Worm (Caenorhabditis elegans) whole organism, L1 larva: ENCODE data around the gene rig-6.
"Not testable (repeated sequence)": the region's sequence is repeated elsewhere in the genome, so short reads cannot be mapped to it uniquely, and the experiment has no call there.

Source experiments
- C04F5.9 ChIP-seq: sonication (generic microtip); optimal IDR thresholded peaks from 2 replicates; lab custom pipeline; 2016; ENCODE audit warnings: missing genetic modification characterization, missing compliant biosample characterization
- C34B4.2 ChIP-seq: sonication (generic microtip); optimal IDR thresholded peaks from 2 replicates; lab custom pipeline; 2017; ENCODE audit warnings: mild to moderate bottlenecking, missing genetic modification characterization, missing compliant biosample characterization
- aha-1 ChIP-seq: fragments of 150-350 bp; optimal IDR thresholded peaks from 2 replicates; lab custom pipeline; 2014; ENCODE audit warnings: missing biosample characterization, missing genetic modification characterization
- alr-1 ChIP-seq: fragments of 200-800 bp; sonication (Bioruptor generic); optimal IDR thresholded peaks from 2 replicates; lab custom pipeline; 2018; ENCODE audit warnings: borderline replicate concordance, mild to moderate bottlenecking, missing genetic modification characterization, missing compliant biosample characterization
- ama-1 ChIP-seq: fragments of 150-350 bp; optimal IDR thresholded peaks from 2 replicates; lab custom pipeline; 2014
- blmp-1 ChIP-seq: fragments of 150-350 bp; optimal IDR thresholded peaks from 2 replicates; lab custom pipeline; 2014; ENCODE audit warnings: missing biosample characterization, missing genetic modification characterization
- ceh-63 ChIP-seq: fragments of 200-800 bp; sonication (Bioruptor generic); optimal IDR thresholded peaks from 2 replicates; lab custom pipeline; 2018; ENCODE audit warnings: mild to moderate bottlenecking, missing genetic modification characterization, missing compliant biosample characterization
- ceh-8 ChIP-seq: fragments of 200-800 bp; sonication (Bioruptor generic); optimal IDR thresholded peaks from 2 replicates; lab custom pipeline; 2018; ENCODE audit warnings: mild to moderate bottlenecking, missing genetic modification characterization, moderate library complexity, missing compliant biosample characterization
- ceh-82 ChIP-seq, 3 experiments: fragments of 150-350 bp in 1 of 3; sonication (generic microtip) in 2 of 3; optimal IDR thresholded peaks; 2 replicates each; lab custom pipeline; 2014 to 2017; ENCODE audit warnings: missing biosample characterization in 3 of 3, missing genetic modification characterization in 3 of 3
- ceh-90 ChIP-seq: sonication (generic microtip); optimal IDR thresholded peaks from 2 replicates; lab custom pipeline; 2016; ENCODE audit warnings: missing genetic modification characterization, missing compliant biosample characterization
- ces-1 ChIP-seq: fragments of 150-350 bp; optimal IDR thresholded peaks from 2 replicates; lab custom pipeline; 2014; ENCODE audit warnings: missing biosample characterization, missing genetic modification reagents, missing genetic modification characterization
- dpl-1 ChIP-seq, 3 experiments: fragments of 150-350 bp in 2 of 3; sonication (generic microtip) in 1 of 3; optimal IDR thresholded peaks; 2 replicates each; lab custom pipeline; 2014 to 2017; ENCODE audit warnings: missing biosample characterization in 3 of 3, missing genetic modification characterization in 3 of 3, missing genetic modification reagents in 3 of 3
- efl-1 ChIP-seq, 4 experiments: fragments of 150-350 bp; optimal IDR thresholded peaks in 3 of 4; peaks in 1 of 4; 1 replicate in 1 of 4; 2 replicates in 3 of 4; lab custom pipeline; 2014; ENCODE audit warnings: missing biosample characterization in 2 of 4, missing genetic modification characterization in 2 of 4, missing genetic modification reagents in 2 of 4
- efl-3 ChIP-seq: fragments of 200-800 bp; sonication (Bioruptor generic); optimal IDR thresholded peaks from 2 replicates; lab custom pipeline; 2018; ENCODE audit warnings: mild to moderate bottlenecking, missing genetic modification characterization, missing compliant biosample characterization
- egl-27 ChIP-seq, 2 experiments: fragments of 150-350 bp in 1 of 2; sonication (generic microtip); optimal IDR thresholded peaks; 3 replicates each; lab custom pipeline; 2017 to 2018; ENCODE audit warnings: missing biosample characterization in 2 of 2, missing genetic modification characterization in 2 of 2, missing genetic modification reagents in 2 of 2
- elt-2 ChIP-seq: sonication (generic microtip); optimal IDR thresholded peaks from 2 replicates; lab custom pipeline; 2016; ENCODE audit warnings: missing genetic modification characterization, mild to moderate bottlenecking, inconsistent platforms, missing compliant biosample characterization, missing genetic modification reagents
- elt-3 ChIP-seq, 6 experiments: fragments of 150-350 bp in 1 of 6; sonication (generic microtip); optimal IDR thresholded peaks; 2 replicates each; lab custom pipeline; 2017 to 2018; ENCODE audit warnings: missing biosample characterization in 6 of 6, missing genetic modification characterization in 6 of 6, inconsistent platforms in 1 of 6
- ets-5 ChIP-seq: fragments of 200-800 bp; sonication (Bioruptor generic); IDR thresholded peaks from 2 replicates; pipeline ENCODE4 v1.3.6; 2022; ENCODE audit warnings: missing genetic modification characterization, missing compliant biosample characterization
- fkh-4 ChIP-seq: sonication (generic microtip); optimal IDR thresholded peaks from 2 replicates; lab custom pipeline; 2016; ENCODE audit warnings: missing compliant biosample characterization, missing genetic modification characterization, borderline replicate concordance
- fos-1 ChIP-seq: fragments of 150-350 bp; optimal IDR thresholded peaks from 2 replicates; lab custom pipeline; 2014; ENCODE audit warnings: missing biosample characterization, missing genetic modification characterization
- grh-1 ChIP-seq: fragments of 200-800 bp; sonication (Bioruptor generic); IDR thresholded peaks from 2 replicates; pipeline ENCODE4 v1.3.6; 2022; ENCODE audit warnings: missing genetic modification reagents, missing genetic modification characterization, missing compliant biosample characterization
- hlh-17 ChIP-seq: fragments of 200-800 bp; sonication (Bioruptor generic); optimal IDR thresholded peaks from 2 replicates; lab custom pipeline; 2018; ENCODE audit warnings: missing genetic modification characterization, mild to moderate bottlenecking, missing compliant biosample characterization, moderate library complexity, borderline replicate concordance
- jun-1 ChIP-seq: fragments of 150-350 bp; optimal IDR thresholded peaks from 2 replicates; lab custom pipeline; 2014; ENCODE audit warnings: missing biosample characterization, missing genetic modification reagents, missing genetic modification characterization
- lin-14 ChIP-seq: fragments of 200-800 bp; sonication (Bioruptor generic); optimal IDR thresholded peaks from 2 replicates; lab custom pipeline; 2018; ENCODE audit warnings: mild to moderate bottlenecking, missing genetic modification characterization, moderate library complexity, missing compliant biosample characterization
- lsy-2 ChIP-seq, 2 experiments: fragments of 150-350 bp; optimal IDR thresholded peaks; 2 replicates each; lab custom pipeline; 2014; ENCODE audit warnings: missing biosample characterization in 2 of 2, missing genetic modification characterization in 2 of 2
- mef-2 ChIP-seq: fragments of 150-350 bp; optimal IDR thresholded peaks from 2 replicates; lab custom pipeline; 2014; ENCODE audit warnings: missing biosample characterization, missing genetic modification characterization
- mep-1 ChIP-seq: fragments of 150-350 bp; optimal IDR thresholded peaks from 2 replicates; lab custom pipeline; 2014; ENCODE audit warnings: missing biosample characterization, missing genetic modification characterization
- nhr-12 ChIP-seq: sonication (generic microtip); optimal IDR thresholded peaks from 2 replicates; lab custom pipeline; 2017; ENCODE audit warnings: missing biosample characterization, missing genetic modification characterization
- nhr-19 ChIP-seq: fragments of 200-800 bp; sonication (Bioruptor generic); conservative IDR thresholded peaks from 2 replicates; pipeline ENCODE4 v1.3.6; 2022; ENCODE audit warnings: missing genetic modification characterization, missing compliant biosample characterization
- nhr-20 ChIP-seq: sonication (generic microtip); optimal IDR thresholded peaks from 2 replicates; lab custom pipeline; 2016; ENCODE audit warnings: mild to moderate bottlenecking, missing genetic modification characterization, missing compliant biosample characterization
- nhr-47 ChIP-seq: sonication (generic microtip); optimal IDR thresholded peaks from 2 replicates; lab custom pipeline; 2016; ENCODE audit warnings: mild to moderate bottlenecking, missing genetic modification characterization, moderate library complexity, missing compliant biosample characterization
- nhr-77 ChIP-seq: fragments of 150-350 bp; optimal IDR thresholded peaks from 2 replicates; lab custom pipeline; 2014; ENCODE audit warnings: missing biosample characterization, missing genetic modification characterization
- nhr-84 ChIP-seq: sonication (generic microtip); optimal IDR thresholded peaks from 2 replicates; lab custom pipeline; 2017; ENCODE audit warnings: missing biosample characterization, missing genetic modification characterization
- nhr-85 ChIP-seq: sonication (generic microtip); peaks from one replicate; lab custom pipeline; 2016; ENCODE audit warnings: missing genetic modification characterization, inconsistent platforms, missing compliant biosample characterization
- pax-3 ChIP-seq: fragments of 200-800 bp; sonication (Bioruptor generic); optimal IDR thresholded peaks from 2 replicates; lab custom pipeline; 2018; ENCODE audit warnings: mild to moderate bottlenecking, missing genetic modification characterization, moderate library complexity, missing compliant biosample characterization
- pqm-1 ChIP-seq: sonication (generic microtip); optimal IDR thresholded peaks from 3 replicates; lab custom pipeline; 2017; ENCODE audit warnings: missing biosample characterization, missing genetic modification characterization
- snpc-4 ChIP-seq: fragments of 150-350 bp; optimal IDR thresholded peaks from 2 replicates; lab custom pipeline; 2014; ENCODE audit warnings: missing biosample characterization, missing genetic modification characterization
- sup-37 ChIP-seq: fragments of 200-800 bp; sonication (Bioruptor generic); optimal IDR thresholded peaks from 2 replicates; lab custom pipeline; 2018; ENCODE audit warnings: mild to moderate bottlenecking, missing genetic modification characterization, missing compliant biosample characterization
- tbx-2 ChIP-seq: sonication (generic microtip); optimal IDR thresholded peaks from 2 replicates; lab custom pipeline; 2016; ENCODE audit warnings: missing genetic modification characterization, missing compliant biosample characterization
- vab-15 ChIP-seq: sonication (generic microtip); optimal IDR thresholded peaks from 2 replicates; lab custom pipeline; 2017; ENCODE audit warnings: missing genotype, mild to moderate bottlenecking, missing genetic modification characterization, missing compliant biosample characterization
- xbp-1 ChIP-seq: sonication (generic microtip); optimal IDR thresholded peaks from 2 replicates; lab custom pipeline; 2016; ENCODE audit warnings: missing genetic modification characterization, missing compliant biosample characterization
- zip-4 ChIP-seq: fragments of 200-800 bp; sonication (Bioruptor generic); optimal IDR thresholded peaks from 2 replicates; lab custom pipeline; 2018; ENCODE audit warnings: mild to moderate bottlenecking, missing genetic modification characterization, moderate library complexity, missing compliant biosample characterization
- ztf-4 ChIP-seq: fragments of 150-350 bp; optimal IDR thresholded peaks from 2 replicates; lab custom pipeline; 2014; ENCODE audit warnings: missing biosample characterization, missing genetic modification characterization

rig-6 gene

DNA sequence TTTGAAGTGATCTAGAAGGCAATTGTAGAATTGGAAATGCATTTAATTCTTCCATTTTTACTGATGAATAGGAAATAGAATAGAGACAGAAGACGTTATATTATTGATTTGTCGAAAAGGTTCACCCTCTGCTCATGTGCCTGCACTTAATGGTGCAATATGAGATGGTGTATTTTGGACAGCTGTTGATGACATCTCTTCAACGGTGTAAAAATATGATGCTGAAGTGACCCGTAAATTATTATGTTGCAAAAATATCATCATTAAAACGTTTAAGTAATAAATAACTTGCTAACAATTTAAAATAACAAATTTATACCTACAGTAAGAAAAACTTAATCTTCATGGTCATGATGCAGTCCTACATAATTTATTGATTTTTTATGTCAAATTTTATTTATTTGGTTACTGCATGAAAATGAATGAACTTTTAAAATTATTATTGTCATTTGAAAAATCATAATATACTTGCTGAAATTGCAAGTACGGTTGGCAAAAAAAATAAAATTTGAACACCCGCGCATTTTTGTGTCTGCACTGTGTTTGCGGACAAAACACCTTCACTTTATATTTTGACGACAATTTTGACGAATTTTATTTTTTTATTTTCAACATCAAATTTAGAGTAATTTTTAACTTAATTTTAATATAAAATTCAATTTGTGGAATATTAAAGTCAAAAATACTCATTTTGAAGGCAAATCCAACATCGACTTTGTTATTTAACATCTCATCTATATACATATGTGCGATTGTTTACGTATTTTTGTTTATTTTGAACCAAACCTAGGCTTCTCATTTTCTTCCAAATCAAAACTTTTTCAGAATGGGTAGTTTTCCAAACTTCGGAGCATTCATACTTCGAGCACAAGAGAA is 16.1 kb upstream of the rig-6 start, which contains the start of the genes fbxb-88 and tbck-1 (continued):
- no peak for TF ChIP-seq sup-37 (GFP tag; lab: Kevin White, UChicago)
- peak; percentile 64 for TF ChIP-seq xbp-1 (tag; lab: Kevin White, UChicago)
- TF ChIP-seq snpc-4 (tag; lab: Kevin White, UChicago): peak; percentile 44
- no peak for TF ChIP-seq C04F5.9
- TF ChIP-seq C34B4.2: no peak
- peak in 1 of 6 experiments; percentile 34 for TF ChIP-seq elt-3 (tag; optimal IDR thresholded peaks at IDR 0.05; lab: Kevin White, UChicago)
- TF ChIP-seq nhr-12 (tag; lab: Kevin White, UChicago): no peak
- no peak for TF ChIP-seq vab-15
- TF ChIP-seq aha-1 (tag; lab: Kevin White, UChicago): no peak
- no peak for TF ChIP-seq grh-1 (GFP tag; lab: Robert Waterston, UW)
- TF ChIP-seq hlh-17 (GFP tag; lab: Kevin White, UChicago): no peak
- TF ChIP-seq lin-14: no peak

DNA sequence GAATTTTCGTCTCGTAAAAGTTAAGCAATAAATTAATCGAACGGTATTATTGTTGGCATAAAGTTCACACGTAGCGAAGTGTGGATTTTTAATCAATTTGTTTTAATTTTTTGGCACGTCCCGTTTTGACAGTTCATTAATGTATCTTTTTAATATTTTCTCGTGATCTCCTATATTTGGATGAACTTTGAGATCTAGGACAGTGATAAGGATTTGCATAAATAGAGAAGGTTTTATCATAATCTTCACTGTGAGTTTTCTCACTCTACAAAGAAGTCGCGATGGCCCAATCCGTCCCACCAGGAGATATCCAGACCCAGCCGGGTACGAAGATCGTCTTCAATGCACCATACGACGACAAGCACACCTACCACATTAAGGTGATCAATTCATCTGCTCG is 13.2 kb upstream of the rig-6 start, which contains the start of the genes C33F10.8 and msp-40:
TSS of gene C33F10.8 (minus strand) at position 101 of the 400 bp plus-strand sequence.
TSS of gene msp-40 (plus strand) at position 282 of the 400 bp plus-strand sequence.
- TF ChIP-seq nhr-84; alr-1 (tag; lab: Kevin White, UChicago); dpl-1 (GFP tag; optimal IDR thresholded peaks at IDR 0.05; lab: Kevin White, UChicago): not testable (repeated sequence)

DNA sequence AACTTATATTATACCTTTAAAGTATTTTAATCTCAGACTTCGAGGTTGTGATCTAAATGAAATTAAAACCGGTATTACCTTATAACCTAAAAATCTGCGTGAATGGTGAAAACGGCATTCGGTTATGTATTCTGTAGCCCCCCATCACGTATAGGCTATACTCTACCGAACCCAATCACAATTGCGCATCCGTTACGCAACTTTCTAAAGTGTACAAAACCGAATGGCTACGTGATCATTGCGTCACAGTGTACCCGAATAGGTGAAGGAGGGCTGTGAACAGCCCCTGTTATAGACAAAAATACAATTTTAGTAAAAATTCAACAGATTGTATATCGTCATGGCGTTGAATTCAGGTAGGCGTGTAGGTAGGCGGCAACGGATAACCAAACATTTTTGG is 10.7 kb upstream of the rig-6 start:
- TF ChIP-seq ceh-82 (tag; optimal IDR thresholded peaks at IDR 0.05; lab: Kevin White, UChicago): no peak
- peak; percentile 58 for TF ChIP-seq blmp-1 (tag; lab: Kevin White, UChicago)
- no peak for TF ChIP-seq nhr-85 (tag; lab: Kevin White, UChicago)
- no peak for TF ChIP-seq efl-1 (optimal IDR thresholded peaks at IDR 0.05; lab: Kevin White, UChicago)
- peak in 1 of 2 experiments; percentile 79 for TF ChIP-seq efl-1 (GFP tag; optimal IDR thresholded peaks at IDR 0.05 in 1 of 2; lab: Kevin White, UChicago)
- TF ChIP-seq efl-3: no peak
- TF ChIP-seq elt-2 (tag; lab: Kevin White, UChicago): no peak

DNA sequence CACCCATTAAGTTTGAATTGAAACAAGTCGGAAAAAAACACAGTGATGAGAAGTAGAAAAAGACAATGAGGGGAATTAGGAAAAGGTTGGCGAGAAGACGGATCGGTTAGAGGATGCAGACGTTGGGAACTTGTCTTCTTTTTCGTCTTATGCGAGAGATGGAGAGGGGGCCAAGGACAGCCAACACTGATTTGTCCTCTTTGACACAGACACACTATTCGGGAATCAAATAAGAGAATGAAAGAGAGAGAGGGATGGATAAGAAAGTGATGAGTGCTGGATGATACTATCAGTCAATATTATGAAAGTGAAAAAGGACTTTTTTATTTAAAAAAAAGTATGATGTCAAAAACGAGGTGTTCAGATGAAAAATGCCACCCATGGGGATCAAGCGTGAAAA is 9.9 kb upstream of the rig-6 start, which contains the start of gene lact-5:
TSS of gene lact-5 (minus strand) at position 1 of the 400 bp plus-strand sequence.
- TF ChIP-seq lsy-2 (tag; optimal IDR thresholded peaks at IDR 0.05; lab: Kevin White, UChicago) (peak in 1 of 2 experiments; percentile 12), mep-1 (no peak), nhr-85 (tag; lab: Kevin White, UChicago) (peak; percentile 76), ceh-8 (GFP tag; lab: Kevin White, UChicago) (no peak), ets-5 (no peak), dpl-1 (GFP tag; optimal IDR thresholded peaks at IDR 0.05; lab: Kevin White, UChicago) (no peak), pqm-1 (tag; lab: Kevin White, UChicago) (no peak), nhr-12 (tag; lab: Kevin White, UChicago) (no peak), snpc-4 (tag; lab: Kevin White, UChicago) (no peak), fkh-4 (no peak), nhr-47 (tag; lab: Kevin White, UChicago) (no peak), tbx-2 (tag; lab: Kevin White, UChicago) (no peak), efl-1 (optimal IDR thresholded peaks at IDR 0.05; lab: Kevin White, UChicago) (no peak), efl-1 (GFP tag; optimal IDR thresholded peaks at IDR 0.05 in 1 of 2; lab: Kevin White, UChicago) (no peak), egl-27 (tag; optimal IDR thresholded peaks at IDR 0.05; lab: Kevin White, UChicago) (no peak), mef-2 (tag; lab: Kevin White, UChicago) (no peak), ceh-90 (tag; lab: Kevin White, UChicago) (no peak), ztf-4 (tag; lab: Kevin White, UChicago) (no peak), nhr-77 (no peak), aha-1 (tag; lab: Kevin White, UChicago) (no peak), ceh-82 (tag; optimal IDR thresholded peaks at IDR 0.05; lab: Kevin White, UChicago) (no peak), ama-1 (lab: Kevin White, UChicago) (no peak), jun-1 (tag; lab: Kevin White, UChicago) (no peak), pax-3 (tag; lab: Kevin White, UChicago) (no peak), ces-1 (GFP tag; lab: Kevin White, UChicago) (no peak), ceh-63 (no peak), efl-3 (no peak), zip-4 (no peak), nhr-20 (tag; lab: Kevin White, UChicago) (peak; percentile 47), nhr-19 (GFP tag; lab: Robert Waterston, UW) (no peak), vab-15 (no peak), fos-1 (tag; lab: Kevin White, UChicago) (no peak)
